Fruit fly (Drosophila melanogaster) S2 (cell line): ENCODE results near the gene lqf.

Experiments
- CG8478 ChIP-seq: fragments of >200 bp; optimal IDR thresholded peaks from 2 replicates; lab custom pipeline; 2018
- CTCF ChIP-seq, 2 experiments: fragments of >200 bp; optimal IDR thresholded peaks; 2 replicates each; lab custom pipeline; 2018

- no peak for TF ChIP-seq CTCF (optimal IDR thresholded peaks at IDR 0.05; lab: Kevin White, UChicago)
- TF ChIP-seq CG8478 (lab: Kevin White, UChicago) = no peak
These were observed 760 bp upstream of the lqf start for dm6 chr3L:7527661-7528379.
